Fruit fly (Drosophila melanogaster): ENCODE measurements around the gene Hakai.

Gene Hakai

DNA sequence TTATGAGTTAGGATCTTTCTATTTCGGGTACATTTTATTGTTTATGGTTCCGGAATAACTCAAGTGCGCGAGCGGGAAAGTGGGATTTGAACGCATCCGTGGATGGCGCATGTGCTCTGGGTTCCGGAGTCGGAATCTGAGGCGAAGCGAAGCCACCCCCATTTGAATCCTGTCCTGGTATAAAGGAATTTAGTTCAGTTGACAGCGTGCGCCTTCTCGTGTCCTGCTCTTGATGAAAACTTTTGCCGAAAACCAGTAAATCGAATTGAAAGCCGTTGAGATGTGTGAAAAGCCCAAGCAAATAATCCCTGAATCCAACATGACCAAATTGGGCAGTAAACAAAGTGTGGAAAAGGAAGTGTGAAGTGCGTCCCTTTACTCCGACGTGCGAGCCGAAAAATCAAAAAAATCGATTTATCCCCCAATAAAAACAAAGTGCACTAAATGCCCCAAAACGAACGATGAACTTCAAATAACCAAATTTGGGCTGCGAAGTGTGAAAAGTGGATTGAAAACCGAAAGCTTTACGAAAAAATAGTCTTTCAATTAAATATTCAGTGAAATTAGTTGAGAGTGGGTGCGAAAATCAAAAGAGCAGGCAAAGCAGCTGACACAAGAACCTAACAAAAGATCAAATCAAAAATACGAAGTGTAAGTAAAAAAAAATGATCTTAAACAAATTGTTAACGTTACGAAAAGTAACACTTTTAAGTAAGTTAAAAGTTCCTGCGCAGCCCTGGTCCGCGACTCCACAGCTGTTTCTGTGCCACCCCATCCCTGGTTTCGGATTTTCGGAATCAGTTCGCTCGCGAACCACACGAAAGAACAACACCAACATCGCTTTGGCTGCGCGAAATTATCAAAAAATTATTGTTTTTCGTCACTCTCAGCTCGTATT lies 4.4 kb upstream of the Hakai start, which contains the start of gene Lar (continued):
- TF ChIP-seq CG14965 (GFP tag; optimal IDR thresholded peaks at IDR 0.05; ENCODE audit: borderline replicate concordance) (no peak), Six4 (GFP tag; optimal IDR thresholded peaks at IDR 0.05) (peak; percentile 2), Kr (GFP tag; optimal IDR thresholded peaks at IDR 0.05) (no peak), Hmx (GFP tag; optimal IDR thresholded peaks at IDR 0.05) (peak; percentile 42), CG9817 (tag; optimal IDR thresholded peaks at IDR 0.05) (peak; percentile 60), vnd (GFP tag; IDR thresholded peaks at IDR 0.05; ENCODE audit: partially characterized antibody) (no peak), ken (GFP tag; IDR thresholded peaks at IDR 0.05) (0 out of 3 replicates have a peak, but pooled peaks have one; percentile 18), ac (GFP tag; optimal IDR thresholded peaks at IDR 0.05) (no peak), CG10267 (tag; optimal IDR thresholded peaks at IDR 0.05) (peak; percentile 58), CG17328 (GFP tag; IDR thresholded peaks at IDR 0.05) (peak; percentile 50; the same call in 1 of the 2 replicates), E2f2 (GFP tag; IDR thresholded peaks at IDR 0.05) (peak; percentile 57), Chrac-16 (GFP tag; optimal IDR thresholded peaks at IDR 0.05) (peak; percentile 35), Max (GFP tag; optimal IDR thresholded peaks at IDR 0.05) (no peak), Fer2 (tag; optimal IDR thresholded peaks at IDR 0.05) (no peak), crp (GFP tag; optimal IDR thresholded peaks at IDR 0.05) (peak; percentile 84 to 96), sd (tag; optimal IDR thresholded peaks at IDR 0.05) (peak; percentile 32), sna (GFP tag; IDR thresholded peaks at IDR 0.05; ENCODE audit: partially characterized antibody) (0 out of 2 replicates have a peak, but pooled peaks have one; percentile 14), pzg (GFP tag; optimal IDR thresholded peaks at IDR 0.05) (peak; percentile 79), Dip3 (GFP tag; optimal IDR thresholded peaks at IDR 0.05) (peak; percentile 16), cas (GFP tag; IDR thresholded peaks at IDR 0.05) (0 out of 2 replicates have a peak, but pooled peaks have one; percentile 17), CG12942 (GFP tag; optimal IDR thresholded peaks at IDR 0.05) (peak; percentile 5), fu2 (GFP tag; optimal IDR thresholded peaks at IDR 0.05) (peak; percentile 60), Hr39 (optimal IDR thresholded peaks at IDR 0.05) (no peak), CG14667 (GFP tag; IDR thresholded peaks at IDR 0.05) (no peak), btn (GFP tag; optimal IDR thresholded peaks at IDR 0.05) (peak; percentile 9), Sox100B (GFP tag; optimal IDR thresholded peaks at IDR 0.05) (no peak), CG1603 (tag; optimal IDR thresholded peaks at IDR 0.05) (peak; percentile 60), tgo (GFP tag; IDR thresholded peaks at IDR 0.05) (no peak), pros (GFP tag; optimal IDR thresholded peaks at IDR 0.05) (no peak), dati (GFP tag; IDR thresholded peaks at IDR 0.05) (no peak), CG17186 (GFP tag; optimal IDR thresholded peaks at IDR 0.05) (peak; percentile 68), CG11247 (GFP tag; IDR thresholded peaks at IDR 0.05) (peak; percentile 41; the same call in 1 of the 2 replicates), CG9797 (GFP tag; optimal IDR thresholded peaks at IDR 0.05) (peak; percentile 44), CG10462 (GFP tag; optimal IDR thresholded peaks at IDR 0.05) (no peak), PHDP (tag; optimal IDR thresholded peaks at IDR 0.05) (peak; percentile 64), Bteb2 (GFP tag; optimal IDR thresholded peaks at IDR 0.05) (peak; percentile 75), Dbx (GFP tag; IDR thresholded peaks at IDR 0.05) (peak; percentile 76), GATAe (GFP tag; conservative IDR thresholded peaks at IDR 0.05) (no peak), hb (GFP tag; IDR thresholded peaks at IDR 0.05; ENCODE audit: partially characterized antibody) (no peak), croc (GFP tag; conservative IDR thresholded peaks at IDR 0.05) (peak; percentile 34; the same call in 1 of the 3 replicates), cato (GFP tag; optimal IDR thresholded peaks at IDR 0.05; ENCODE audit: borderline replicate concordance) (no peak), sisA (GFP tag; IDR thresholded peaks at IDR 0.05) (peak; percentile 57), Dip2 (GFP tag; IDR thresholded peaks at IDR 0.05) (no peak), stwl (tag; optimal IDR thresholded peaks at IDR 0.05) (peak; percentile 40), CG6791 (GFP tag; IDR thresholded peaks at IDR 0.05; ENCODE audit: partially characterized antibody) (no peak), CG12769 (tag; optimal IDR thresholded peaks at IDR 0.05) (peak; percentile 40), Bdp1 (GFP tag; optimal IDR thresholded peaks at IDR 0.05) (peak; percentile 42), slou (GFP tag; optimal IDR thresholded peaks at IDR 0.05) (peak; percentile 36)

Measured in whole organism, embryonic.